Worm (Caenorhabditis elegans) whole organism, L1 larva: ENCODE data around the gene C03E10.1.
A peak's percentile ranks its signal among the peaks of the same experiment; 100 is the strongest.

Experiments
- C04F5.9 ChIP-seq: sonication (generic microtip); optimal IDR thresholded peaks from 2 replicates; lab custom pipeline; 2016; ENCODE audit warnings: missing genetic modification characterization, missing compliant biosample characterization
- C34B4.2 ChIP-seq: sonication (generic microtip); optimal IDR thresholded peaks from 2 replicates; lab custom pipeline; 2017; ENCODE audit warnings: mild to moderate bottlenecking, missing genetic modification characterization, missing compliant biosample characterization
- Y116A8C.19 ChIP-seq: sonication (generic microtip); optimal IDR thresholded peaks from 2 replicates; lab custom pipeline; 2016; ENCODE audit warnings: missing compliant biosample characterization, missing genetic modification characterization, borderline replicate concordance
- aha-1 ChIP-seq: fragments of 150-350 bp; optimal IDR thresholded peaks from 2 replicates; lab custom pipeline; 2014; ENCODE audit warnings: missing biosample characterization, missing genetic modification characterization
- ceh-8 ChIP-seq: fragments of 200-800 bp; sonication (Bioruptor generic); optimal IDR thresholded peaks from 2 replicates; lab custom pipeline; 2018; ENCODE audit warnings: mild to moderate bottlenecking, missing genetic modification characterization, moderate library complexity, missing compliant biosample characterization
- ceh-82 ChIP-seq, 3 experiments: fragments of 150-350 bp in 1 of 3; sonication (generic microtip) in 2 of 3; optimal IDR thresholded peaks; 2 replicates each; lab custom pipeline; 2014 to 2017; ENCODE audit warnings: missing biosample characterization in 3 of 3, missing genetic modification characterization in 3 of 3
- ceh-90 ChIP-seq: sonication (generic microtip); optimal IDR thresholded peaks from 2 replicates; lab custom pipeline; 2016; ENCODE audit warnings: missing genetic modification characterization, missing compliant biosample characterization
- efl-1 ChIP-seq, 4 experiments: fragments of 150-350 bp; optimal IDR thresholded peaks in 3 of 4; peaks in 1 of 4; 1 replicate in 1 of 4; 2 replicates in 3 of 4; lab custom pipeline; 2014; ENCODE audit warnings: missing biosample characterization in 2 of 4, missing genetic modification characterization in 2 of 4, missing genetic modification reagents in 2 of 4
- efl-3 ChIP-seq: fragments of 200-800 bp; sonication (Bioruptor generic); optimal IDR thresholded peaks from 2 replicates; lab custom pipeline; 2018; ENCODE audit warnings: mild to moderate bottlenecking, missing genetic modification characterization, missing compliant biosample characterization
- elt-2 ChIP-seq: sonication (generic microtip); optimal IDR thresholded peaks from 2 replicates; lab custom pipeline; 2016; ENCODE audit warnings: missing genetic modification characterization, mild to moderate bottlenecking, inconsistent platforms, missing compliant biosample characterization, missing genetic modification reagents
- ets-5 ChIP-seq: fragments of 200-800 bp; sonication (Bioruptor generic); IDR thresholded peaks from 2 replicates; pipeline ENCODE4 v1.3.6; 2022; ENCODE audit warnings: missing genetic modification characterization, missing compliant biosample characterization
- fkh-4 ChIP-seq: sonication (generic microtip); optimal IDR thresholded peaks from 2 replicates; lab custom pipeline; 2016; ENCODE audit warnings: missing compliant biosample characterization, missing genetic modification characterization, borderline replicate concordance
- fkh-8 ChIP-seq: sonication (generic microtip); optimal IDR thresholded peaks from 2 replicates; lab custom pipeline; 2016; ENCODE audit warnings: mild to moderate bottlenecking, missing genetic modification characterization, missing compliant biosample characterization
- hlh-17 ChIP-seq: fragments of 200-800 bp; sonication (Bioruptor generic); optimal IDR thresholded peaks from 2 replicates; lab custom pipeline; 2018; ENCODE audit warnings: missing genetic modification characterization, mild to moderate bottlenecking, missing compliant biosample characterization, moderate library complexity, borderline replicate concordance
- hpl-2 ChIP-seq: fragments of 150-350 bp; optimal IDR thresholded peaks from 2 replicates; lab custom pipeline; 2014; ENCODE audit warnings: missing biosample characterization, missing genetic modification reagents, missing genetic modification characterization
- isw-1 ChIP-seq: fragments of 200-800 bp; sonication (Bioruptor generic); IDR thresholded peaks from 2 replicates; pipeline ENCODE4 v1.3.6; 2022; ENCODE audit warnings: missing genetic modification characterization, missing compliant biosample characterization
- jun-1 ChIP-seq: fragments of 150-350 bp; optimal IDR thresholded peaks from 2 replicates; lab custom pipeline; 2014; ENCODE audit warnings: missing biosample characterization, missing genetic modification reagents, missing genetic modification characterization
- lin-14 ChIP-seq: fragments of 200-800 bp; sonication (Bioruptor generic); optimal IDR thresholded peaks from 2 replicates; lab custom pipeline; 2018; ENCODE audit warnings: mild to moderate bottlenecking, missing genetic modification characterization, moderate library complexity, missing compliant biosample characterization
- lin-35 ChIP-seq, 2 experiments: fragments of 150-350 bp; optimal IDR thresholded peaks; 2 replicates each; lab custom pipeline; 2014; ENCODE audit warnings: missing biosample characterization in 2 of 2, missing genetic modification characterization in 2 of 2, missing genetic modification reagents in 2 of 2
- lsy-2 ChIP-seq, 2 experiments: fragments of 150-350 bp; optimal IDR thresholded peaks; 2 replicates each; lab custom pipeline; 2014; ENCODE audit warnings: missing biosample characterization in 2 of 2, missing genetic modification characterization in 2 of 2
- mdl-1 ChIP-seq, 2 experiments: fragments of 150-350 bp; optimal IDR thresholded peaks; 2 replicates each; lab custom pipeline; 2014 to 2017; ENCODE audit warnings: missing biosample characterization in 2 of 2, missing genetic modification characterization in 2 of 2, inconsistent platforms in 1 of 2
- mef-2 ChIP-seq: fragments of 150-350 bp; optimal IDR thresholded peaks from 2 replicates; lab custom pipeline; 2014; ENCODE audit warnings: missing biosample characterization, missing genetic modification characterization
- nhr-11 ChIP-seq: fragments of 150-350 bp; optimal IDR thresholded peaks from 2 replicates; lab custom pipeline; 2014; ENCODE audit warnings: missing biosample characterization, missing genetic modification characterization
- nhr-12 ChIP-seq: sonication (generic microtip); optimal IDR thresholded peaks from 2 replicates; lab custom pipeline; 2017; ENCODE audit warnings: missing biosample characterization, missing genetic modification characterization
- nhr-19 ChIP-seq: fragments of 200-800 bp; sonication (Bioruptor generic); conservative IDR thresholded peaks from 2 replicates; pipeline ENCODE4 v1.3.6; 2022; ENCODE audit warnings: missing genetic modification characterization, missing compliant biosample characterization
- nhr-28 ChIP-seq: fragments of 150-350 bp; optimal IDR thresholded peaks from 2 replicates; lab custom pipeline; 2014; ENCODE audit warnings: missing biosample characterization, missing genetic modification characterization
- nhr-90 ChIP-seq: sonication (generic microtip); optimal IDR thresholded peaks from 2 replicates; lab custom pipeline; 2016; ENCODE audit warnings: mild to moderate bottlenecking, missing genetic modification characterization, missing compliant biosample characterization; ENCODE audit not compliant: poor library complexity
- pax-3 ChIP-seq: fragments of 200-800 bp; sonication (Bioruptor generic); optimal IDR thresholded peaks from 2 replicates; lab custom pipeline; 2018; ENCODE audit warnings: mild to moderate bottlenecking, missing genetic modification characterization, moderate library complexity, missing compliant biosample characterization
- tbx-2 ChIP-seq: sonication (generic microtip); optimal IDR thresholded peaks from 2 replicates; lab custom pipeline; 2016; ENCODE audit warnings: missing genetic modification characterization, missing compliant biosample characterization
- unc-130 ChIP-seq: fragments of 150-350 bp; optimal IDR thresholded peaks from 2 replicates; lab custom pipeline; 2017; ENCODE audit warnings: missing biosample characterization, missing genetic modification characterization, inconsistent platforms
- unc-62 ChIP-seq: fragments of 150-350 bp; optimal IDR thresholded peaks from 2 replicates; lab custom pipeline; 2014; ENCODE audit warnings: missing biosample characterization, missing genetic modification reagents, missing genetic modification characterization
- xbp-1 ChIP-seq: sonication (generic microtip); optimal IDR thresholded peaks from 2 replicates; lab custom pipeline; 2016; ENCODE audit warnings: missing genetic modification characterization, missing compliant biosample characterization

The C03E10.1 gene

DNA sequence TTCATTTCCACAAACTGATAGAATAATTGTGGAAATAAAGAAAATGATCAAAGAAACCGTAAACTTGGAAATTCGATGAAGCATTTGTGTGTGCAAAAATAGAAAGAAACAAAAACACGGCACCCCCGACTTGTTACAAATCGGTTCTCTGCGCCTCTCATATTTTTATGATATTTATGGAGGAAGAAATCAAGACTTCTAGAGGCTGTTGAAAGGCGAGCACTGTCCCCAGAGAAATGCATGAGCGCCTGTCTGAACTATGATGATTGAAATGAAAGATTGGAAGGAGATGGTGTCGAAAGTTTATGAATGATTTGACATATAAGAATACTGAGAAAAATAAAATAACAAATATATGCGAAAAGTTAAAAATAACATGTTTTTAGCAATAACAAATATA lies 32.1 kb upstream of the C03E10.1 start, which contains the start of gene lgc-36:
Gene lgc-36 (minus strand): TSS at position 101 of the 400 bp plus-strand sequence.
- TF ChIP-seq pax-3: no peak
- TF ChIP-seq unc-62 (GFP tag; lab: Kevin White, UChicago): no peak
- TF ChIP-seq hlh-17 (GFP tag; lab: Kevin White, UChicago): no peak
- no peak for TF ChIP-seq lin-35 (GFP tag; optimal IDR thresholded peaks at IDR 0.05; lab: Kevin White, UChicago)
- TF ChIP-seq nhr-12 (tag; lab: Kevin White, UChicago): no peak
- TF ChIP-seq ceh-82 (tag; optimal IDR thresholded peaks at IDR 0.05; lab: Kevin White, UChicago): no peak
- TF ChIP-seq ceh-8 (GFP tag; lab: Kevin White, UChicago): no peak
- no peak for TF ChIP-seq aha-1 (tag; lab: Kevin White, UChicago)

- TF ChIP-seq lin-14 (GFP tag; lab: Kevin White, UChicago): no peak
Observed at ce11 chrV:11260622-11261021, 30.4 kb upstream of the C03E10.1 start, which contains the start of gene F07B10.7. TSS of gene F07B10.7 (minus strand) at chrV:11260722.

DNA sequence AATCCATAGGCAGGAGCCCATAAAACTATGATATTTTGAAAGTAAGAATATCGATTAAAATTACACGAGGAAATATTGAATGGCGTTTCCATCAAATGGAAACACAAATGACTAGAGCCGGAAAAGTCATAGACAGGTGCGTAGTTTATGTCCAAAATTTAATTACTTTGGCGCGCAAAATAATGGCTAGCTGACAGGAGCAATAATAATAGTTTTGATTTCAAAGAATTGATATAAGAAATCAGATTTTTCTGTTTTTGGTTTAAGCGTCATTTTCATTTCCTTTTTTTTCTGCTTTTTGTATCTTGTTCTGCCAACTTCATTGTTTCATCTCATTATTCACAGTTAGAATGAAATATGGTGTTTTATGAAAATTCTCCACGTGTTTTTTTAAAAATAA lies 28.0 kb upstream of the C03E10.1 start, which contains the start of gene F07B10.4:
Gene F07B10.4 (minus strand): TSS at position 101 of the 400 bp plus-strand sequence.
- TF ChIP-seq fkh-8: peak; percentile 11
- TF ChIP-seq efl-1 (optimal IDR thresholded peaks at IDR 0.05; lab: Kevin White, UChicago): no peak
- TF ChIP-seq efl-1 (GFP tag; optimal IDR thresholded peaks at IDR 0.05 in 1 of 2; lab: Kevin White, UChicago): no peak
- TF ChIP-seq, all 84 proteins: peak for 1

DNA sequence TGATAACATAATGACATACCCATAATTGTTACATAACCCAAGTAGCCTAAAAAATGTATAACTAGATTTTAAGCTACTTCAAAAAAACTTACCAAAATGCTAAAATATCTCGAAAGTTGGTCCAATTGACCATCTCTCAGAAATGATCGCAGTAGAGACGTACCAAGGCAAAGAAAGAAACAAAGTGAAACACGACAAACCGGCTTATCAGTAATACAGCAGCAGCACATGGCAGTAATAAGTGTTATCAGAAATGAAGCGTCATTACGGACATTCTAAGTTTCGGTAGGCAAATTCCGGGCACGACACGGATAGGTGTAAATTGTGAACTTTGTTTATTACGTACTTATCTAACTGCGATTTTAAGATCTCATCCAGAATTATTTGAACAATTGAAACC lies 25.5 kb upstream of the C03E10.1 start, which contains the start of gene cln-3.1:
Gene cln-3.1 (minus strand): TSS at position 171 of the 400 bp plus-strand sequence.
- peak; percentile 56 for TF ChIP-seq elt-2 (tag; lab: Kevin White, UChicago)
- TF ChIP-seq fkh-4 (tag; lab: Kevin White, UChicago): no peak
- TF ChIP-seq xbp-1 (tag; lab: Kevin White, UChicago): no peak

DNA sequence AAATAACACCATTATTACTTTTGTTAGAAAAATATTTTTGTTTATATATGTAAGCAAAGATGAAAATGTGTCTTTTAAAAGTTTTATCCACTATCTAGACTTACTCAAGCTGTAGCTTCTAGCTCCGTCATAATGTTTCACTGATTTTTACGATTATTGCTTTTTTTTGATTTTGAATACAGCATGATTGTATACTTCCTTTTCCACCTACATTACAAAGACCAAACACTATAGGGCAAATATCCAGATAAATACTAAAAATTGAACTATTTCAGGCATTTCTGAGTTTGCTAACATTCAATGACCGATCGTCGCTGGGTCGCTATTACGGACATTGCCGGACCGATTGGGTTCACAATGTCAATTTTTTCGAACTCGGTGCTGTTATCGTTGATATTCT lies 24.3 kb upstream of the C03E10.1 start, which contains the start of gene str-116:
Gene str-116 (plus strand): TSS at position 301 of the 400 bp plus-strand sequence.
- no peak for TF ChIP-seq lin-35 (GFP tag; optimal IDR thresholded peaks at IDR 0.05; lab: Kevin White, UChicago)
- TF ChIP-seq Y116A8C.19 (tag; lab: Kevin White, UChicago): no peak
- no peak for TF ChIP-seq C04F5.9 (tag; lab: Kevin White, UChicago)
- no peak for TF ChIP-seq lin-14 (GFP tag; lab: Kevin White, UChicago)
- TF ChIP-seq ceh-82 (tag; optimal IDR thresholded peaks at IDR 0.05; lab: Kevin White, UChicago): no peak
- TF ChIP-seq unc-130 (tag; lab: Kevin White, UChicago): no peak
- no peak for TF ChIP-seq nhr-28 (tag; lab: Kevin White, UChicago)
- no peak for TF ChIP-seq ets-5 (GFP tag; lab: Robert Waterston, UW)
- no peak for TF ChIP-seq tbx-2 (tag; lab: Kevin White, UChicago)
- no peak for TF ChIP-seq nhr-90

ce11 chrV:11268791-11269190 lies 22.2 kb upstream of the C03E10.1 start, which contains the start of gene str-115:
TSS of gene str-115 (plus strand) at chrV:11269091.
- no peak for TF ChIP-seq isw-1
- TF ChIP-seq jun-1: no peak
- no peak for TF ChIP-seq ceh-90
- TF ChIP-seq hpl-2: no peak
- TF ChIP-seq pax-3: no peak
- no peak for TF ChIP-seq nhr-11
- TF ChIP-seq nhr-12 (tag; lab: Kevin White, UChicago): no peak
- no peak for TF ChIP-seq mdl-1 (tag; optimal IDR thresholded peaks at IDR 0.05; lab: Kevin White, UChicago)
- no peak for TF ChIP-seq C34B4.2 (tag; lab: Kevin White, UChicago)
- TF ChIP-seq nhr-19: no peak
- no peak for TF ChIP-seq lsy-2 (tag; optimal IDR thresholded peaks at IDR 0.05; lab: Kevin White, UChicago)
- TF ChIP-seq mef-2 (tag; lab: Kevin White, UChicago): no peak
- TF ChIP-seq efl-3 (GFP tag; lab: Kevin White, UChicago): no peak
